Fruit fly (Drosophila melanogaster) whole organism, prepupa: ENCODE measurements around the gene Neurl4.

ENCODE experiments used
- CG11294 ChIP-seq: fragments of 200-800 bp; sonication (Bioruptor generic); IDR thresholded peaks from 2 replicates; pipeline ENCODE4 v1.3.6; 2022; ENCODE audit warnings: missing biosample characterization, missing genetic modification characterization
- CG15336 ChIP-seq: fragments of 200-800 bp; sonication (Bioruptor generic); IDR thresholded peaks from 2 replicates; pipeline ENCODE4 v1.3.6; 2022; ENCODE audit warnings: missing biosample characterization, missing genetic modification characterization
- CG31627 ChIP-seq: fragments of 200-800 bp; sonication (Bioruptor generic); optimal IDR thresholded peaks from 3 replicates; lab custom pipeline; 2016; ENCODE audit warnings: missing biosample characterization, missing genetic modification characterization
- CG32006 ChIP-seq: fragments of 200-800 bp; sonication (Bioruptor generic); optimal IDR thresholded peaks from 3 replicates; lab custom pipeline; 2017; ENCODE audit warnings: missing biosample characterization, mild to moderate bottlenecking, missing genetic modification characterization
- CG34406 ChIP-seq: fragments of 200-800 bp; sonication (Bioruptor generic); optimal IDR thresholded peaks from 3 replicates; lab custom pipeline; 2016; ENCODE audit warnings: missing biosample characterization, missing genetic modification characterization
- CG3919 ChIP-seq: fragments of 200-800 bp; sonication (Bioruptor generic); optimal IDR thresholded peaks from 3 replicates; lab custom pipeline; 2016; ENCODE audit warnings: missing biosample characterization, missing genetic modification characterization
- CG4318 ChIP-seq: fragments of 200-800 bp; sonication (Bioruptor generic); optimal IDR thresholded peaks from 3 replicates; lab custom pipeline; 2017; ENCODE audit warnings: missing biosample characterization, mild to moderate bottlenecking, missing genetic modification characterization
- CG6276 ChIP-seq: fragments of 200-800 bp; sonication (Bioruptor generic); optimal IDR thresholded peaks from 2 replicates; lab custom pipeline; 2017; ENCODE audit warnings: missing biosample characterization, mild to moderate bottlenecking, missing genetic modification characterization
- CG6792 ChIP-seq: fragments of 200-800 bp; sonication (Bioruptor generic); optimal IDR thresholded peaks from 3 replicates; lab custom pipeline; 2016; ENCODE audit warnings: missing biosample characterization, missing genetic modification characterization
- CG6808 ChIP-seq: fragments of 200-800 bp; sonication (Bioruptor generic); optimal IDR thresholded peaks from 3 replicates; lab custom pipeline; 2017; ENCODE audit warnings: missing biosample characterization, missing genetic modification characterization, mild to moderate bottlenecking, moderate library complexity, missing genetic modification reagents
- CG6854 ChIP-seq: fragments of 200-800 bp; sonication (Bioruptor generic); optimal IDR thresholded peaks from 2 replicates; lab custom pipeline; 2017; ENCODE audit warnings: missing biosample characterization, mild to moderate bottlenecking, missing genetic modification characterization
- CG8632 ChIP-seq: fragments of 200-800 bp; sonication (Bioruptor generic); optimal IDR thresholded peaks from 3 replicates; lab custom pipeline; 2016; ENCODE audit warnings: missing biosample characterization, missing genetic modification characterization
- CG9139 ChIP-seq: fragments of 200-800 bp; sonication (Bioruptor generic); optimal IDR thresholded peaks from 3 replicates; lab custom pipeline; 2017; ENCODE audit warnings: missing biosample characterization, mild to moderate bottlenecking, missing genetic modification characterization
- Eip75B ChIP-seq: fragments of 200-800 bp; sonication (Bioruptor generic); optimal IDR thresholded peaks from 3 replicates; lab custom pipeline; 2016; ENCODE audit warnings: missing biosample characterization, missing genetic modification characterization
- Eip78C ChIP-seq: fragments of 200-800 bp; sonication (Bioruptor generic); peaks from one replicate; lab custom pipeline; 2016; ENCODE audit warnings: missing biosample characterization, missing genetic modification characterization
- Eip93F ChIP-seq: fragments of 200-800 bp; sonication (Bioruptor generic); optimal IDR thresholded peaks from 2 replicates; lab custom pipeline; 2016; ENCODE audit warnings: missing biosample characterization, mild to moderate bottlenecking, missing genetic modification characterization
- Ets96B ChIP-seq: fragments of 200-800 bp; optimal IDR thresholded peaks from 2 replicates; lab custom pipeline; 2019; ENCODE audit warnings: missing biosample characterization, mild to moderate bottlenecking, missing genetic modification characterization, moderate library complexity
- Gug ChIP-seq: fragments of 200-800 bp; sonication (Bioruptor generic); IDR thresholded peaks from 2 replicates; pipeline ENCODE4 v1.3.6; 2022; ENCODE audit warnings: missing biosample characterization, missing genetic modification characterization
- Hr38 ChIP-seq: sonication (Bioruptor generic); optimal IDR thresholded peaks from 2 replicates; lab custom pipeline; 2016; ENCODE audit warnings: missing biosample characterization, missing genetic modification characterization
- Hr39 ChIP-seq: fragments of 200-800 bp; sonication (Bioruptor generic); optimal IDR thresholded peaks from 2 replicates; lab custom pipeline; 2016; ENCODE audit warnings: missing biosample characterization, missing genetic modification characterization
- Met ChIP-seq: fragments of 200-800 bp; sonication (Bioruptor generic); optimal IDR thresholded peaks from 3 replicates; lab custom pipeline; 2016; ENCODE audit warnings: missing biosample characterization, missing genetic modification characterization
- OdsH ChIP-seq: fragments of 200-800 bp; sonication (Bioruptor generic); optimal IDR thresholded peaks from 3 replicates; lab custom pipeline; 2016; ENCODE audit warnings: missing biosample characterization, missing genetic modification characterization
- Smox ChIP-seq: fragments of 200-800 bp; sonication (Bioruptor generic); optimal IDR thresholded peaks from 3 replicates; lab custom pipeline; 2016; ENCODE audit warnings: missing biosample characterization, missing genetic modification characterization
- Sox102F ChIP-seq: fragments of 200-800 bp; sonication (Bioruptor generic); optimal IDR thresholded peaks from 2 replicates; lab custom pipeline; 2016; ENCODE audit warnings: missing biosample characterization, mild to moderate bottlenecking, missing genetic modification characterization
- Sox14 ChIP-seq: fragments of 200-800 bp; sonication (Bioruptor generic); optimal IDR thresholded peaks from 3 replicates; lab custom pipeline; 2016; ENCODE audit warnings: missing biosample characterization, missing genetic modification characterization
- Sox15 ChIP-seq: fragments of 200-800 bp; sonication (Bioruptor generic); optimal IDR thresholded peaks from 3 replicates; lab custom pipeline; 2016; ENCODE audit warnings: missing biosample characterization, missing genetic modification characterization
- achi ChIP-seq: fragments of 200-800 bp; sonication (Bioruptor generic); optimal IDR thresholded peaks from 3 replicates; lab custom pipeline; 2016; ENCODE audit warnings: missing biosample characterization, missing genetic modification characterization
- acj6 ChIP-seq: fragments of 200-800 bp; sonication (Bioruptor generic); optimal IDR thresholded peaks from 3 replicates; lab custom pipeline; 2016; ENCODE audit warnings: missing biosample characterization, missing genetic modification characterization
- dac ChIP-seq: fragments of 200-800 bp; sonication (Bioruptor generic); optimal IDR thresholded peaks from 2 replicates; lab custom pipeline; 2017; ENCODE audit warnings: missing biosample characterization, mild to moderate bottlenecking, missing genetic modification characterization
- eg ChIP-seq: fragments of 200-800 bp; sonication (Bioruptor generic); IDR thresholded peaks from 3 replicates; pipeline ENCODE4 v1.3.6; 2022; ENCODE audit warnings: missing biosample characterization, missing genetic modification characterization
- esn ChIP-seq: fragments of 200-800 bp; sonication (Bioruptor generic); optimal IDR thresholded peaks from 2 replicates; lab custom pipeline; 2016; ENCODE audit warnings: missing biosample characterization, mild to moderate bottlenecking, missing genetic modification characterization, moderate library complexity
- fd59A ChIP-seq: fragments of 200-800 bp; sonication (Bioruptor generic); optimal IDR thresholded peaks from 2 replicates; lab custom pipeline; 2017; ENCODE audit warnings: missing biosample characterization, mild to moderate bottlenecking, missing genetic modification characterization, missing genetic modification reagents
- fd85E ChIP-seq: fragments of 200-800 bp; sonication (Bioruptor generic); optimal IDR thresholded peaks from 3 replicates; lab custom pipeline; 2016; ENCODE audit warnings: missing biosample characterization, missing genetic modification characterization
- fkh ChIP-seq: fragments of 200-800 bp; sonication (Bioruptor generic); optimal IDR thresholded peaks from 3 replicates; lab custom pipeline; 2017; ENCODE audit warnings: missing biosample characterization, mild to moderate bottlenecking, missing genetic modification characterization, moderate library complexity
- pdm3 ChIP-seq: fragments of 200-800 bp; sonication (Bioruptor generic); optimal IDR thresholded peaks from 3 replicates; lab custom pipeline; 2016; ENCODE audit warnings: missing biosample characterization, missing genetic modification characterization
- salr ChIP-seq, 2 experiments: fragments of 200-800 bp; sonication (Bioruptor generic); optimal IDR thresholded peaks; 3 replicates each; lab custom pipeline; 2016 to 2018; ENCODE audit warnings: missing biosample characterization in 2 of 2, missing genetic modification characterization in 2 of 2, mild to moderate bottlenecking in 1 of 2
- spab ChIP-seq: fragments of 200-800 bp; sonication (Bioruptor generic); optimal IDR thresholded peaks from 2 replicates; lab custom pipeline; 2017; ENCODE audit warnings: missing biosample characterization, mild to moderate bottlenecking, missing genetic modification characterization, missing genetic modification reagents
- ss ChIP-seq, 2 experiments: fragments of 200-800 bp; sonication (Bioruptor generic); optimal IDR thresholded peaks; 2 replicates in 1 of 2; 3 replicates in 1 of 2; lab custom pipeline; 2017 to 2018; ENCODE audit warnings: mild to moderate bottlenecking in 2 of 2, missing biosample characterization in 2 of 2, missing genetic modification characterization in 2 of 2, moderate library complexity in 1 of 2
- svp ChIP-seq: fragments of 200-800 bp; sonication (Bioruptor generic); peaks from one replicate; lab custom pipeline; 2016; ENCODE audit warnings: missing biosample characterization, missing genetic modification characterization
- vri ChIP-seq: fragments of 200-800 bp; sonication (Bioruptor generic); optimal IDR thresholded peaks from 3 replicates; lab custom pipeline; 2016; ENCODE audit warnings: missing biosample characterization, mild to moderate bottlenecking, missing genetic modification characterization

Gene Neurl4

dm6 chr3L:14097941-14098545, 48.4 kb upstream of the Neurl4 start, which contains the start of gene Fbp1:
Gene Fbp1 (minus strand): TSS chr3L:14098053.
- TF ChIP-seq svp (GFP tag; lab: Kevin White, UChicago) (peak; percentile 99), CG31627 (GFP tag; lab: Kevin White, UChicago) (no peak), pdm3 (GFP tag; lab: Kevin White, UChicago) (no peak), Sox15 (GFP tag; lab: Kevin White, UChicago) (no peak), ss (GFP tag; optimal IDR thresholded peaks at IDR 0.05; lab: Kevin White, UChicago) (no peak), Eip93F (GFP tag; lab: Kevin White, UChicago) (no peak), CG8632 (GFP tag; lab: Kevin White, UChicago) (no peak), Sox102F (GFP tag; lab: Kevin White, UChicago) (no peak)

- no peak for TF ChIP-seq CG31627 (GFP tag; lab: Kevin White, UChicago)
- no peak for TF ChIP-seq Smox
- TF ChIP-seq vri = no peak
- no peak for TF ChIP-seq spab (GFP tag; lab: Kevin White, UChicago)
- no peak for TF ChIP-seq esn (GFP tag; lab: Kevin White, UChicago)
- TF ChIP-seq Sox14 (GFP tag; lab: Kevin White, UChicago) = no peak
- no peak for TF ChIP-seq Eip75B (GFP tag; lab: Kevin White, UChicago)
- TF ChIP-seq achi (GFP tag; lab: Kevin White, UChicago) = no peak
- no peak for TF ChIP-seq CG11294 (GFP tag; lab: Robert Waterston, UW)
- no peak for TF ChIP-seq CG6808
- TF ChIP-seq fd59A (GFP tag; lab: Kevin White, UChicago) = no peak
- TF ChIP-seq Hr39 (GFP tag; lab: Kevin White, UChicago) = no peak
- no peak for TF ChIP-seq Sox15 (GFP tag; lab: Kevin White, UChicago)
- no peak for TF ChIP-seq Sox102F (GFP tag; lab: Kevin White, UChicago)
- TF ChIP-seq CG32006 (GFP tag; lab: Kevin White, UChicago) = no peak
- TF ChIP-seq, all 60 proteins: peak for 0
Measured at dm6 chr3L:14089516-14089915, 39.8 kb upstream of the Neurl4 start.

- TF ChIP-seq Ets96B (tag; lab: Kevin White, UChicago) = no peak
- TF ChIP-seq achi (GFP tag; lab: Kevin White, UChicago) = no peak
Measured at dm6 chr3L:14089010-14089409, 39.3 kb upstream of the Neurl4 start.

dm6 chr3L:14086225-14086624, 36.5 kb upstream of the Neurl4 start:
- peak; percentile 39 for TF ChIP-seq Eip78C (GFP tag; lab: Kevin White, UChicago)
- TF ChIP-seq svp (GFP tag; lab: Kevin White, UChicago) = peak; percentile 62
- no peak for TF ChIP-seq CG32006 (GFP tag; lab: Kevin White, UChicago)
- TF ChIP-seq Met (GFP tag; lab: Kevin White, UChicago) = peak; percentile 5

- TF ChIP-seq dac (no peak), spab (GFP tag; lab: Kevin White, UChicago) (peak; percentile 52), fd59A (GFP tag; lab: Kevin White, UChicago) (peak; percentile 24), CG6792 (GFP tag; lab: Kevin White, UChicago) (peak; percentile 57), eg (GFP tag; lab: Robert Waterston, UW) (no peak; the same call in 2 of the 3 replicates), CG15336 (GFP tag; lab: Robert Waterston, UW) (no peak; the same call in none of the 2 replicates), CG11294 (GFP tag; lab: Robert Waterston, UW) (no peak), CG6276 (GFP tag; lab: Kevin White, UChicago) (peak; percentile 66), CG34406 (GFP tag; lab: Kevin White, UChicago) (peak; percentile 39), OdsH (GFP tag; lab: Kevin White, UChicago) (peak; percentile 59), CG4318 (peak; percentile 4), Eip78C (GFP tag; lab: Kevin White, UChicago) (peak; percentile 88), acj6 (GFP tag; lab: Kevin White, UChicago) (peak; percentile 47), svp (GFP tag; lab: Kevin White, UChicago) (peak; percentile 99), CG9139 (GFP tag; lab: Kevin White, UChicago) (no peak), CG6854 (no peak), CG3919 (GFP tag; lab: Kevin White, UChicago) (peak; percentile 64), ss (GFP tag; optimal IDR thresholded peaks at IDR 0.05; lab: Kevin White, UChicago) (peak in 1 of 2 experiments; percentile 72), salr (GFP tag; optimal IDR thresholded peaks at IDR 0.05; lab: Kevin White, UChicago) (no peak), Met (GFP tag; lab: Kevin White, UChicago) (peak; percentile 78), CG31627 (GFP tag; lab: Kevin White, UChicago) (peak; percentile 55), Ets96B (tag; lab: Kevin White, UChicago) (peak; percentile 78), esn (GFP tag; lab: Kevin White, UChicago) (peak; percentile 78), Hr38 (GFP tag; lab: Kevin White, UChicago) (no peak), fkh (GFP tag; lab: Kevin White, UChicago) (no peak), fd85E (no peak), Sox14 (GFP tag; lab: Kevin White, UChicago) (peak; percentile 67), Eip93F (GFP tag; lab: Kevin White, UChicago) (no peak), Eip75B (GFP tag; lab: Kevin White, UChicago) (peak; percentile 63), Gug (GFP tag; lab: Robert Waterston, UW) (peak; percentile 44; the same call in 1 of the 2 replicates)
Measured at dm6 chr3L:14083283-14083682, 33.6 kb upstream of the Neurl4 start, which contains the start of gene CG8100. Gene CG8100 (plus strand): TSS chr3L:14083615.
